Fruit fly (Drosophila melanogaster) Kc167 (cell line): ENCODE measurements around the gene CG7730.

Source experiments
- insv ChIP-seq: fragments of >200 bp; optimal IDR thresholded peaks from 3 replicates; lab custom pipeline; 2018; ENCODE audit warnings: missing external identifiers
- ttk ChIP-seq: sonication (Bioruptor generic); optimal IDR thresholded peaks from 2 replicates; lab custom pipeline; 2017; ENCODE audit warnings: missing external identifiers

dm6 chr3L:17016576-17016917 is 10.8 kb upstream of the CG7730 start:
- no peak for TF ChIP-seq ttk (lab: Kevin White, UChicago)
- TF ChIP-seq insv (lab: Kevin White, UChicago), result no peak
